Fruit fly (Drosophila melanogaster): ENCODE measurements around the gene Kul.

Kul gene

DNA sequence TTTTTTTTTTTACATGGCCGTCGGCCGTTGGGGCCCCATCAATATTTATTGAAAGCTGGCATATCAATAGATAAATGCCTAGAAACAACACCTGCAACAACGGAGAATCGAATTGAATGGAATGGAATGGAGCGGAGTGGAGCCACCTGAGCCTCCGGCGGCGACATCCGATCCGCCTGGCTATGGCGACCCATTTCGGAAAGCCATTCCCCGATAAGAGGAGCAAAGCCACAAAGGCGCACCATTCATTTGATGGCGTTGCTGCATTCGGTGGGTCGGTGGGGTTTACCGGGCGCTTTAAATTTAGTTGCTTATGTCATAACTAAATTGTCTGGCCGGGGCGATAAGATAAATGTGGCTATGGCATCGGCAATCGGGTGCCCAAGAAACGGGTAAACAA is 56.2 kb downstream of the Kul start (continued):
- TF ChIP-seq Aef1 (GFP tag; IDR thresholded peaks at IDR 0.05), result no peak
- TF ChIP-seq fd3F (GFP tag; optimal IDR thresholded peaks at IDR 0.05), result no peak
- no peak for TF ChIP-seq CG14014 (GFP tag; IDR thresholded peaks at IDR 0.05)
- TF ChIP-seq CG32532 (GFP tag; IDR thresholded peaks at IDR 0.05), result no peak
- TF ChIP-seq Atf3 (GFP tag; optimal IDR thresholded peaks at IDR 0.05), result no peak

DNA sequence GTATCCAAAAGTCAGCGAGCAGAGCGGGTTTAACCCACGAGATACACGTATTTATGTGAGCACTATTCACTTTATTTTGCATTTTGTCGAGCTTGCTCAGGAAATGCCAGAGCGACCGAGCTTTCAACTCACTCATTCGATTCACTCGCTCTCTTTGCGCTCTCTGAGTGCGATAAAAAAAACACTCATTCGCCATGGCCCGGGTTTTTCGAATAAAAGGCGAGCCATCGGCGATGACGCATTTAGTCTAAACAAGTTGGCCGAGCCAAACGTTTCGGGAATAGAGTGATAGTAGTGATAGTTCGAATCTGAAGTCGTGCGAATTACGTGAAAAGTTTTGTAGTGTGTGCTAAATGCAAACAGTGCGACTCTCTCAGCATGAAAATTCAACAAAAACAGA is 56.7 kb downstream of the Kul start:
- TF ChIP-seq gcm (GFP tag; optimal IDR thresholded peaks at IDR 0.05) (peak; percentile 10), crc (GFP tag; optimal IDR thresholded peaks at IDR 0.05) (no peak), CG6683 (GFP tag; optimal IDR thresholded peaks at IDR 0.05) (peak; percentile 33), CkIIα-i1 (GFP tag; IDR thresholded peaks at IDR 0.05) (no peak), Bgb (GFP tag; IDR thresholded peaks at IDR 0.05; ENCODE audit: partially characterized antibody) (peak; percentile 71), aop (GFP tag; IDR thresholded peaks at IDR 0.05) (no peak), CG8089 (GFP tag; optimal IDR thresholded peaks at IDR 0.05) (no peak), CG10543 (GFP tag; optimal IDR thresholded peaks at IDR 0.05) (peak; percentile 22), insv (GFP tag; optimal IDR thresholded peaks at IDR 0.05) (no peak), kah (GFP tag; optimal IDR thresholded peaks at IDR 0.05) (no peak), pfk (GFP tag; optimal IDR thresholded peaks at IDR 0.05) (peak; percentile 7), Camta (GFP tag; optimal IDR thresholded peaks at IDR 0.05) (no peak), CG8281 (tag; optimal IDR thresholded peaks at IDR 0.05) (no peak), Hey (tag; optimal IDR thresholded peaks at IDR 0.05) (no peak), seq (GFP tag; IDR thresholded peaks at IDR 0.05) (no peak), Mes4 (GFP tag; optimal IDR thresholded peaks at IDR 0.05) (no peak), gem (tag; optimal IDR thresholded peaks at IDR 0.05) (no peak), CG43689 (GFP tag; IDR thresholded peaks at IDR 0.05) (no peak), NC2β (GFP tag; optimal IDR thresholded peaks at IDR 0.05) (no peak), btn (GFP tag; optimal IDR thresholded peaks at IDR 0.05) (no peak), HLH3B (GFP tag; IDR thresholded peaks at IDR 0.05) (peak; percentile 9; the same call in 1 of the 2 replicates), sug (tag; optimal IDR thresholded peaks at IDR 0.05) (no peak), HLHmδ (GFP tag; optimal IDR thresholded peaks at IDR 0.05) (no peak), CG9609 (GFP tag; optimal IDR thresholded peaks at IDR 0.05) (no peak), cad (GFP tag; optimal IDR thresholded peaks at IDR 0.05) (no peak), Dbx (GFP tag; IDR thresholded peaks at IDR 0.05) (no peak), twi (tag; optimal IDR thresholded peaks at IDR 0.05) (no peak), oc (tag; optimal IDR thresholded peaks at IDR 0.05) (no peak), Oaz (GFP tag; IDR thresholded peaks at IDR 0.05) (no peak), dmrt11E (tag; optimal IDR thresholded peaks at IDR 0.05) (no peak), CG10959 (GFP tag; IDR thresholded peaks at IDR 0.05) (no peak), CG6813 (GFP tag; optimal IDR thresholded peaks at IDR 0.05) (no peak), Six4 (GFP tag; optimal IDR thresholded peaks at IDR 0.05) (no peak), CG2120 (GFP tag; optimal IDR thresholded peaks at IDR 0.05) (no peak), Doc3 (GFP tag; IDR thresholded peaks at IDR 0.05; ENCODE audit: partially characterized antibody) (no peak), Sin3A (optimal IDR thresholded peaks at IDR 0.05) (no peak), ewg (GFP tag; optimal IDR thresholded peaks at IDR 0.05) (no peak), Myb (GFP tag; optimal IDR thresholded peaks at IDR 0.05) (no peak), mld (GFP tag; IDR thresholded peaks at IDR 0.05; ENCODE audit: partially characterized antibody) (no peak), Hmr (GFP tag; optimal IDR thresholded peaks at IDR 0.05) (peak; percentile 45), CG15073 (GFP tag; optimal IDR thresholded peaks at IDR 0.05) (no peak), tin (GFP tag; optimal IDR thresholded peaks at IDR 0.05) (no peak), MESR4 (GFP tag; optimal IDR thresholded peaks at IDR 0.05) (no peak), CG2678 (tag; optimal IDR thresholded peaks at IDR 0.05) (peak; percentile 50), CG17359 (tag; optimal IDR thresholded peaks at IDR 0.05) (peak; percentile 8)

All from whole organism, embryonic.